Worm (Caenorhabditis elegans) whole organism, L1 larva: ENCODE measurements around the gene T03G11.10.
A peak's percentile ranks its signal among the peaks of the same experiment; 100 is the strongest.

Experiments used
- C04F5.9 ChIP-seq: sonication (generic microtip); optimal IDR thresholded peaks from 2 replicates; lab custom pipeline; 2016; ENCODE audit warnings: missing genetic modification characterization, missing compliant biosample characterization
- C16A3.4 ChIP-seq: fragments of 150-350 bp; optimal IDR thresholded peaks from 2 replicates; lab custom pipeline; 2014; ENCODE audit warnings: missing biosample characterization, missing genetic modification characterization
- F16B12.6 ChIP-seq: fragments of 150-350 bp; optimal IDR thresholded peaks from 2 replicates; lab custom pipeline; 2014; ENCODE audit warnings: missing biosample characterization, missing genetic modification characterization
- ama-1 ChIP-seq: fragments of 150-350 bp; optimal IDR thresholded peaks from 2 replicates; lab custom pipeline; 2014
- blmp-1 ChIP-seq: fragments of 150-350 bp; optimal IDR thresholded peaks from 2 replicates; lab custom pipeline; 2014; ENCODE audit warnings: missing biosample characterization, missing genetic modification characterization
- ceh-82 ChIP-seq, 3 experiments: fragments of 150-350 bp in 1 of 3; sonication (generic microtip) in 2 of 3; optimal IDR thresholded peaks; 2 replicates each; lab custom pipeline; 2014 to 2017; ENCODE audit warnings: missing biosample characterization in 3 of 3, missing genetic modification characterization in 3 of 3
- ceh-88 ChIP-seq: fragments of 200-800 bp; sonication (Bioruptor generic); IDR thresholded peaks from 2 replicates; pipeline ENCODE4 v1.3.6; 2022; ENCODE audit warnings: missing genetic modification characterization, missing compliant biosample characterization
- dsc-1 ChIP-seq: sonication (generic microtip); optimal IDR thresholded peaks from 2 replicates; lab custom pipeline; 2016; ENCODE audit warnings: mild to moderate bottlenecking, missing genetic modification characterization, missing compliant biosample characterization
- efl-3 ChIP-seq: fragments of 200-800 bp; sonication (Bioruptor generic); optimal IDR thresholded peaks from 2 replicates; lab custom pipeline; 2018; ENCODE audit warnings: mild to moderate bottlenecking, missing genetic modification characterization, missing compliant biosample characterization
- elt-2 ChIP-seq: sonication (generic microtip); optimal IDR thresholded peaks from 2 replicates; lab custom pipeline; 2016; ENCODE audit warnings: missing genetic modification characterization, mild to moderate bottlenecking, inconsistent platforms, missing compliant biosample characterization, missing genetic modification reagents
- elt-3 ChIP-seq, 6 experiments: fragments of 150-350 bp in 1 of 6; sonication (generic microtip); optimal IDR thresholded peaks; 2 replicates each; lab custom pipeline; 2017 to 2018; ENCODE audit warnings: missing biosample characterization in 6 of 6, missing genetic modification characterization in 6 of 6, inconsistent platforms in 1 of 6
- fkh-10 ChIP-seq: sonication (generic microtip); optimal IDR thresholded peaks from 2 replicates; lab custom pipeline; 2017; ENCODE audit warnings: missing biosample characterization, missing genetic modification reagents, missing genetic modification characterization
- fkh-8 ChIP-seq: sonication (generic microtip); optimal IDR thresholded peaks from 2 replicates; lab custom pipeline; 2016; ENCODE audit warnings: mild to moderate bottlenecking, missing genetic modification characterization, missing compliant biosample characterization
- fos-1 ChIP-seq: fragments of 150-350 bp; optimal IDR thresholded peaks from 2 replicates; lab custom pipeline; 2014; ENCODE audit warnings: missing biosample characterization, missing genetic modification characterization
- grh-1 ChIP-seq: fragments of 200-800 bp; sonication (Bioruptor generic); IDR thresholded peaks from 2 replicates; pipeline ENCODE4 v1.3.6; 2022; ENCODE audit warnings: missing genetic modification reagents, missing genetic modification characterization, missing compliant biosample characterization
- hpl-2 ChIP-seq: fragments of 150-350 bp; optimal IDR thresholded peaks from 2 replicates; lab custom pipeline; 2014; ENCODE audit warnings: missing biosample characterization, missing genetic modification reagents, missing genetic modification characterization
- irx-1 ChIP-seq: sonication (generic microtip); optimal IDR thresholded peaks from 2 replicates; lab custom pipeline; 2016; ENCODE audit warnings: missing genetic modification characterization, missing compliant biosample characterization
- lin-14 ChIP-seq: fragments of 200-800 bp; sonication (Bioruptor generic); optimal IDR thresholded peaks from 2 replicates; lab custom pipeline; 2018; ENCODE audit warnings: mild to moderate bottlenecking, missing genetic modification characterization, moderate library complexity, missing compliant biosample characterization
- lin-35 ChIP-seq, 2 experiments: fragments of 150-350 bp; optimal IDR thresholded peaks; 2 replicates each; lab custom pipeline; 2014; ENCODE audit warnings: missing biosample characterization in 2 of 2, missing genetic modification characterization in 2 of 2, missing genetic modification reagents in 2 of 2
- lir-3 ChIP-seq: sonication (generic microtip); optimal IDR thresholded peaks from 2 replicates; lab custom pipeline; 2016; ENCODE audit warnings: mild to moderate bottlenecking, missing genetic modification characterization, moderate library complexity, missing compliant biosample characterization; ENCODE audit not compliant: poor library complexity
- mab-9 ChIP-seq: fragments of 200-800 bp; sonication (Bioruptor generic); IDR thresholded peaks from 2 replicates; pipeline ENCODE4 v1.3.6; 2022; ENCODE audit warnings: missing genetic modification reagents, missing genetic modification characterization, missing compliant biosample characterization
- mdl-1 ChIP-seq, 2 experiments: fragments of 150-350 bp; optimal IDR thresholded peaks; 2 replicates each; lab custom pipeline; 2014 to 2017; ENCODE audit warnings: missing biosample characterization in 2 of 2, missing genetic modification characterization in 2 of 2, inconsistent platforms in 1 of 2
- mep-1 ChIP-seq: fragments of 150-350 bp; optimal IDR thresholded peaks from 2 replicates; lab custom pipeline; 2014; ENCODE audit warnings: missing biosample characterization, missing genetic modification characterization
- nhr-19 ChIP-seq: fragments of 200-800 bp; sonication (Bioruptor generic); conservative IDR thresholded peaks from 2 replicates; pipeline ENCODE4 v1.3.6; 2022; ENCODE audit warnings: missing genetic modification characterization, missing compliant biosample characterization
- nhr-20 ChIP-seq: sonication (generic microtip); optimal IDR thresholded peaks from 2 replicates; lab custom pipeline; 2016; ENCODE audit warnings: mild to moderate bottlenecking, missing genetic modification characterization, missing compliant biosample characterization
- nhr-237 ChIP-seq: fragments of 150-350 bp; optimal IDR thresholded peaks from 2 replicates; lab custom pipeline; 2014; ENCODE audit warnings: missing biosample characterization, missing genetic modification characterization
- nhr-28 ChIP-seq: fragments of 150-350 bp; optimal IDR thresholded peaks from 2 replicates; lab custom pipeline; 2014; ENCODE audit warnings: missing biosample characterization, missing genetic modification characterization
- nhr-47 ChIP-seq: sonication (generic microtip); optimal IDR thresholded peaks from 2 replicates; lab custom pipeline; 2016; ENCODE audit warnings: mild to moderate bottlenecking, missing genetic modification characterization, moderate library complexity, missing compliant biosample characterization
- nhr-71 ChIP-seq: sonication (generic microtip); optimal IDR thresholded peaks from 2 replicates; lab custom pipeline; 2016; ENCODE audit warnings: mild to moderate bottlenecking, missing genetic modification characterization, moderate library complexity, missing compliant biosample characterization
- nhr-77 ChIP-seq: fragments of 150-350 bp; optimal IDR thresholded peaks from 2 replicates; lab custom pipeline; 2014; ENCODE audit warnings: missing biosample characterization, missing genetic modification characterization
- nhr-85 ChIP-seq: sonication (generic microtip); peaks from one replicate; lab custom pipeline; 2016; ENCODE audit warnings: missing genetic modification characterization, inconsistent platforms, missing compliant biosample characterization
- pag-3 ChIP-seq: sonication (generic microtip); optimal IDR thresholded peaks from 2 replicates; lab custom pipeline; 2017; ENCODE audit warnings: missing genetic modification characterization, mild to moderate bottlenecking, missing compliant biosample characterization, antibody characterized with exemption, borderline replicate concordance; ENCODE audit not compliant: insufficient read depth
- pax-3 ChIP-seq: fragments of 200-800 bp; sonication (Bioruptor generic); optimal IDR thresholded peaks from 2 replicates; lab custom pipeline; 2018; ENCODE audit warnings: mild to moderate bottlenecking, missing genetic modification characterization, moderate library complexity, missing compliant biosample characterization
- pqm-1 ChIP-seq: sonication (generic microtip); optimal IDR thresholded peaks from 3 replicates; lab custom pipeline; 2017; ENCODE audit warnings: missing biosample characterization, missing genetic modification characterization
- rnt-1 ChIP-seq: sonication (generic microtip); optimal IDR thresholded peaks from 2 replicates; lab custom pipeline; 2016; ENCODE audit warnings: mild to moderate bottlenecking, missing genetic modification characterization, moderate library complexity, missing compliant biosample characterization
- skn-1 ChIP-seq: fragments of 150-350 bp; optimal IDR thresholded peaks from 2 replicates; lab custom pipeline; 2014; ENCODE audit warnings: missing biosample characterization, missing genetic modification characterization
- snu-23 ChIP-seq: sonication (generic microtip); optimal IDR thresholded peaks from 2 replicates; lab custom pipeline; 2016; ENCODE audit warnings: missing genetic modification characterization, missing compliant biosample characterization
- sptf-1 ChIP-seq: fragments of 150-350 bp; optimal IDR thresholded peaks from 2 replicates; lab custom pipeline; 2014; ENCODE audit warnings: missing biosample characterization, missing genetic modification characterization
- swsn-7 ChIP-seq: sonication (generic microtip); optimal IDR thresholded peaks from 2 replicates; lab custom pipeline; 2016; ENCODE audit warnings: missing genetic modification characterization, missing compliant biosample characterization
- unc-98 ChIP-seq: fragments of 200-800 bp; sonication (Bioruptor generic); IDR thresholded peaks from 2 replicates; pipeline ENCODE4 v1.3.6; 2022; ENCODE audit warnings: missing genetic modification characterization, missing compliant biosample characterization
- xbp-1 ChIP-seq: sonication (generic microtip); optimal IDR thresholded peaks from 2 replicates; lab custom pipeline; 2016; ENCODE audit warnings: missing genetic modification characterization, missing compliant biosample characterization
- zip-4 ChIP-seq: fragments of 200-800 bp; sonication (Bioruptor generic); optimal IDR thresholded peaks from 2 replicates; lab custom pipeline; 2018; ENCODE audit warnings: mild to moderate bottlenecking, missing genetic modification characterization, moderate library complexity, missing compliant biosample characterization
- ztf-11 ChIP-seq, 2 experiments: sonication (generic microtip); optimal IDR thresholded peaks; 2 replicates each; lab custom pipeline; 2016 to 2017; ENCODE audit warnings: missing genetic modification characterization in 2 of 2, missing biosample characterization in 1 of 2, missing compliant biosample characterization in 1 of 2

T03G11.10 gene

DNA sequence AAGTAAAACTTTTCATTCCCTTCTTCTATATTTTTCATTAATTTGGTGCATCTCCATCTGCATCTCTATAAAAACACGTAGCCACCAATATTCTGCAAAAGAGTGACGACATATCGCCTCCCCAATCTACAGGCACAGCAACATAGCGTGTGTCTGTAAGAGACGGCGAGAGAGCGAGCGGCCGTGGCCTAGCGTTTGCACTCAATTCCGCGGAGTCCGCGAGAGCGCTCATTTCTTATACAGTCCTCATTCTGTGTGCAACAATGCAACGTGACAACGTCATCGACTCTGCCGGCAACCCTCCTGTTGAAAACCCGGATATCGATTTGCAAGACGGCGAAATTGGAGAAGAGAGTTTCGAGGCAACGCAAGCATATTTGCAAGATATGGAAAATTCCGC lies 34.6 kb upstream of the T03G11.10 start, which contains the start of gene H28G03.2:
Gene H28G03.2, plus strand, starts transcription at position 200 of the 400 bp plus-strand sequence.
- TF ChIP-seq nhr-28 (tag; lab: Kevin White, UChicago), result no peak
- TF ChIP-seq lir-3 (tag; lab: Kevin White, UChicago), result no peak
- TF ChIP-seq elt-2, result no peak
- no peak for TF ChIP-seq skn-1 (tag; lab: Kevin White, UChicago)
- no peak for TF ChIP-seq swsn-7 (tag; lab: Kevin White, UChicago)
- TF ChIP-seq nhr-20 (tag; lab: Kevin White, UChicago), result no peak
- TF ChIP-seq xbp-1 (tag; lab: Kevin White, UChicago), result no peak
- TF ChIP-seq ceh-88, result no peak
- no peak for TF ChIP-seq mep-1 (tag; lab: Kevin White, UChicago)
- no peak for TF ChIP-seq elt-3 (tag; optimal IDR thresholded peaks at IDR 0.05; lab: Kevin White, UChicago)
- no peak for TF ChIP-seq sptf-1 (tag; lab: Kevin White, UChicago)
- TF ChIP-seq lin-35 (GFP tag; optimal IDR thresholded peaks at IDR 0.05; lab: Kevin White, UChicago), result no peak
- no peak for TF ChIP-seq fkh-8 (tag; lab: Kevin White, UChicago)
- no peak for TF ChIP-seq fos-1 (tag; lab: Kevin White, UChicago)
- TF ChIP-seq fkh-10 (GFP tag; lab: Kevin White, UChicago), result no peak
- no peak for TF ChIP-seq mab-9 (GFP tag; lab: Robert Waterston, UW)
- TF ChIP-seq nhr-85, result no peak
- no peak for TF ChIP-seq nhr-47 (tag; lab: Kevin White, UChicago)
- no peak for TF ChIP-seq C16A3.4 (tag; lab: Kevin White, UChicago)
- TF ChIP-seq snu-23, result peak; percentile 9
- no peak for TF ChIP-seq ztf-11 (tag; optimal IDR thresholded peaks at IDR 0.05; lab: Kevin White, UChicago)
- TF ChIP-seq irx-1 (tag; lab: Kevin White, UChicago), result no peak
- no peak for TF ChIP-seq F16B12.6 (tag; lab: Kevin White, UChicago)
- no peak for TF ChIP-seq zip-4
- no peak for TF ChIP-seq pag-3 (tag; lab: Kevin White, UChicago)
- TF ChIP-seq lin-14 (GFP tag; lab: Kevin White, UChicago), result peak; percentile 45
- no peak for TF ChIP-seq nhr-237
- no peak for TF ChIP-seq unc-98 (GFP tag; lab: Robert Waterston, UW)
- TF ChIP-seq blmp-1, result no peak
- peak; percentile 58 for TF ChIP-seq rnt-1 (tag; lab: Kevin White, UChicago)
- peak in 1 of 3 experiments; percentile 17 for TF ChIP-seq ceh-82 (tag; optimal IDR thresholded peaks at IDR 0.05; lab: Kevin White, UChicago)
- no peak for TF ChIP-seq mdl-1 (tag; optimal IDR thresholded peaks at IDR 0.05; lab: Kevin White, UChicago)
- TF ChIP-seq nhr-19, result no peak
- TF ChIP-seq efl-3 (GFP tag; lab: Kevin White, UChicago), result no peak
- no peak for TF ChIP-seq dsc-1 (tag; lab: Kevin White, UChicago)
- TF ChIP-seq pax-3, result no peak
- TF ChIP-seq nhr-71, result peak; percentile 1
- TF ChIP-seq nhr-77, result no peak
- no peak for TF ChIP-seq ama-1 (lab: Kevin White, UChicago)
- no peak for TF ChIP-seq pqm-1 (tag; lab: Kevin White, UChicago)
- TF ChIP-seq C04F5.9, result no peak

DNA sequence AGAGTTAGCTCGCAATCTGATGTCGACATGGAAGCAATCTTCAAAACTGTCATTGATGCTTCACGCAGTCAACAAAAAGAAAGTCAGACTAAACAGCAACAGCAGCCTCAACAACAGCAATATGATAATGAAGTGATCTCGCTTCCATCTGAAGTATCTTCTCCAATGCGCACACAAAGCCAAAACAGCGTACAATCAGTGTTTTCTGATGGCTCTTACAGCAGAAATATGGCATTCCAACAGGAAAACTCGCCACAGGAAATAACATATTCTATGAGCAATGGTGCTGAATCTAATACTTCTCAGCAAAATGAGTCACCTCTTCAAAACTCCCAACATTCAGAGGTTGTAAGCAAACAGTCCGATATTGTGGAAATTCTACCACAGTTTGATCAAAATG lies 31.9 kb upstream of the T03G11.10 start:
- TF ChIP-seq pax-3 (no peak), sptf-1 (tag; lab: Kevin White, UChicago) (no peak), nhr-20 (tag; lab: Kevin White, UChicago) (no peak), irx-1 (tag; lab: Kevin White, UChicago) (no peak), C04F5.9 (no peak), hpl-2 (GFP tag; lab: Kevin White, UChicago) (no peak), lin-14 (GFP tag; lab: Kevin White, UChicago) (no peak), grh-1 (GFP tag; lab: Robert Waterston, UW) (no peak), rnt-1 (tag; lab: Kevin White, UChicago) (no peak)
